Fruit fly (Drosophila melanogaster) whole organism, prepupa: Measurements from ENCODE around the gene CG11586.

Experiments
- CG10631 ChIP-seq: fragments of 200-800 bp; sonication (Bioruptor generic); optimal IDR thresholded peaks from 2 replicates; lab custom pipeline; 2016; ENCODE audit warnings: missing biosample characterization, missing genetic modification characterization
- CG10669 ChIP-seq: fragments of 200-800 bp; sonication (Bioruptor generic); optimal IDR thresholded peaks from 3 replicates; lab custom pipeline; 2018; ENCODE audit warnings: missing biosample characterization, mild to moderate bottlenecking, missing genetic modification characterization, moderate library complexity
- CG11294 ChIP-seq: fragments of 200-800 bp; sonication (Bioruptor generic); IDR thresholded peaks from 2 replicates; pipeline ENCODE4 v1.3.6; 2022; ENCODE audit warnings: missing biosample characterization, missing genetic modification characterization
- CG11762 ChIP-seq: fragments of 200-800 bp; sonication (Bioruptor generic); optimal IDR thresholded peaks from 3 replicates; lab custom pipeline; 2016; ENCODE audit warnings: missing biosample characterization, missing genetic modification characterization; ENCODE audit not compliant: insufficient read depth
- CG11902 ChIP-seq: fragments of 200-800 bp; sonication (Bioruptor generic); optimal IDR thresholded peaks from 3 replicates; lab custom pipeline; 2016; ENCODE audit warnings: missing biosample characterization, missing genetic modification characterization
- CG16779 ChIP-seq: fragments of 200-800 bp; sonication (Bioruptor generic); optimal IDR thresholded peaks from 3 replicates; lab custom pipeline; 2017; ENCODE audit warnings: missing biosample characterization, mild to moderate bottlenecking, missing genetic modification characterization
- CG3032 ChIP-seq: fragments of 200-800 bp; optimal IDR thresholded peaks from 2 replicates; lab custom pipeline; 2019; ENCODE audit warnings: missing biosample characterization, mild to moderate bottlenecking, missing genetic modification characterization, moderate library complexity
- CG31627 ChIP-seq: fragments of 200-800 bp; sonication (Bioruptor generic); optimal IDR thresholded peaks from 3 replicates; lab custom pipeline; 2016; ENCODE audit warnings: missing biosample characterization, missing genetic modification characterization
- CG34406 ChIP-seq: fragments of 200-800 bp; sonication (Bioruptor generic); optimal IDR thresholded peaks from 3 replicates; lab custom pipeline; 2016; ENCODE audit warnings: missing biosample characterization, missing genetic modification characterization
- CG3919 ChIP-seq: fragments of 200-800 bp; sonication (Bioruptor generic); optimal IDR thresholded peaks from 3 replicates; lab custom pipeline; 2016; ENCODE audit warnings: missing biosample characterization, missing genetic modification characterization
- CG6163 ChIP-seq: fragments of 200-800 bp; sonication (Bioruptor generic); IDR thresholded peaks from 3 replicates; pipeline ENCODE4 v1.3.6; 2022; ENCODE audit warnings: missing biosample characterization, missing genetic modification characterization
- CG6276 ChIP-seq: fragments of 200-800 bp; sonication (Bioruptor generic); optimal IDR thresholded peaks from 2 replicates; lab custom pipeline; 2017; ENCODE audit warnings: missing biosample characterization, mild to moderate bottlenecking, missing genetic modification characterization
- CG6792 ChIP-seq: fragments of 200-800 bp; sonication (Bioruptor generic); optimal IDR thresholded peaks from 3 replicates; lab custom pipeline; 2016; ENCODE audit warnings: missing biosample characterization, missing genetic modification characterization
- CG6808 ChIP-seq: fragments of 200-800 bp; sonication (Bioruptor generic); optimal IDR thresholded peaks from 3 replicates; lab custom pipeline; 2017; ENCODE audit warnings: missing biosample characterization, missing genetic modification characterization, mild to moderate bottlenecking, moderate library complexity, missing genetic modification reagents
- CG6854 ChIP-seq: fragments of 200-800 bp; sonication (Bioruptor generic); optimal IDR thresholded peaks from 2 replicates; lab custom pipeline; 2017; ENCODE audit warnings: missing biosample characterization, mild to moderate bottlenecking, missing genetic modification characterization
- CG7368 ChIP-seq: fragments of 200-800 bp; sonication (Bioruptor generic); optimal IDR thresholded peaks from 3 replicates; lab custom pipeline; 2016; ENCODE audit warnings: missing biosample characterization, missing genetic modification characterization
- CG8319 ChIP-seq: fragments of 200-800 bp; sonication (Bioruptor generic); optimal IDR thresholded peaks from 3 replicates; lab custom pipeline; 2016; ENCODE audit warnings: missing biosample characterization, missing genetic modification characterization
- CG8632 ChIP-seq: fragments of 200-800 bp; sonication (Bioruptor generic); optimal IDR thresholded peaks from 3 replicates; lab custom pipeline; 2016; ENCODE audit warnings: missing biosample characterization, missing genetic modification characterization
- Eip75B ChIP-seq: fragments of 200-800 bp; sonication (Bioruptor generic); optimal IDR thresholded peaks from 3 replicates; lab custom pipeline; 2016; ENCODE audit warnings: missing biosample characterization, missing genetic modification characterization
- Eip78C ChIP-seq: fragments of 200-800 bp; sonication (Bioruptor generic); peaks from one replicate; lab custom pipeline; 2016; ENCODE audit warnings: missing biosample characterization, missing genetic modification characterization
- Eip93F ChIP-seq: fragments of 200-800 bp; sonication (Bioruptor generic); optimal IDR thresholded peaks from 2 replicates; lab custom pipeline; 2016; ENCODE audit warnings: missing biosample characterization, mild to moderate bottlenecking, missing genetic modification characterization
- Ets21C ChIP-seq: fragments of 200-800 bp; sonication (Bioruptor generic); optimal IDR thresholded peaks from 3 replicates; lab custom pipeline; 2016; ENCODE audit warnings: missing biosample characterization, missing genetic modification characterization
- Ets96B ChIP-seq: fragments of 200-800 bp; optimal IDR thresholded peaks from 2 replicates; lab custom pipeline; 2019; ENCODE audit warnings: missing biosample characterization, mild to moderate bottlenecking, missing genetic modification characterization, moderate library complexity
- Gug ChIP-seq: fragments of 200-800 bp; sonication (Bioruptor generic); IDR thresholded peaks from 2 replicates; pipeline ENCODE4 v1.3.6; 2022; ENCODE audit warnings: missing biosample characterization, missing genetic modification characterization
- Hr38 ChIP-seq: sonication (Bioruptor generic); optimal IDR thresholded peaks from 2 replicates; lab custom pipeline; 2016; ENCODE audit warnings: missing biosample characterization, missing genetic modification characterization
- Hr39 ChIP-seq: fragments of 200-800 bp; sonication (Bioruptor generic); optimal IDR thresholded peaks from 2 replicates; lab custom pipeline; 2016; ENCODE audit warnings: missing biosample characterization, missing genetic modification characterization
- Hr4 ChIP-seq: fragments of 200-800 bp; sonication (Bioruptor generic); optimal IDR thresholded peaks from 3 replicates; lab custom pipeline; 2016; ENCODE audit warnings: missing biosample characterization, missing genetic modification characterization
- Lpt ChIP-seq: fragments of 200-800 bp; sonication (Bioruptor generic); optimal IDR thresholded peaks from 3 replicates; lab custom pipeline; 2016; ENCODE audit warnings: missing biosample characterization, missing genetic modification characterization
- Met ChIP-seq: fragments of 200-800 bp; sonication (Bioruptor generic); optimal IDR thresholded peaks from 3 replicates; lab custom pipeline; 2016; ENCODE audit warnings: missing biosample characterization, missing genetic modification characterization
- OdsH ChIP-seq: fragments of 200-800 bp; sonication (Bioruptor generic); optimal IDR thresholded peaks from 3 replicates; lab custom pipeline; 2016; ENCODE audit warnings: missing biosample characterization, missing genetic modification characterization
- Smox ChIP-seq: fragments of 200-800 bp; sonication (Bioruptor generic); optimal IDR thresholded peaks from 3 replicates; lab custom pipeline; 2016; ENCODE audit warnings: missing biosample characterization, missing genetic modification characterization
- Sox15 ChIP-seq: fragments of 200-800 bp; sonication (Bioruptor generic); optimal IDR thresholded peaks from 3 replicates; lab custom pipeline; 2016; ENCODE audit warnings: missing biosample characterization, missing genetic modification characterization
- achi ChIP-seq: fragments of 200-800 bp; sonication (Bioruptor generic); optimal IDR thresholded peaks from 3 replicates; lab custom pipeline; 2016; ENCODE audit warnings: missing biosample characterization, missing genetic modification characterization
- acj6 ChIP-seq: fragments of 200-800 bp; sonication (Bioruptor generic); optimal IDR thresholded peaks from 3 replicates; lab custom pipeline; 2016; ENCODE audit warnings: missing biosample characterization, missing genetic modification characterization
- eg ChIP-seq: fragments of 200-800 bp; sonication (Bioruptor generic); IDR thresholded peaks from 3 replicates; pipeline ENCODE4 v1.3.6; 2022; ENCODE audit warnings: missing biosample characterization, missing genetic modification characterization
- esn ChIP-seq: fragments of 200-800 bp; sonication (Bioruptor generic); optimal IDR thresholded peaks from 2 replicates; lab custom pipeline; 2016; ENCODE audit warnings: missing biosample characterization, mild to moderate bottlenecking, missing genetic modification characterization, moderate library complexity
- fd59A ChIP-seq: fragments of 200-800 bp; sonication (Bioruptor generic); optimal IDR thresholded peaks from 2 replicates; lab custom pipeline; 2017; ENCODE audit warnings: missing biosample characterization, mild to moderate bottlenecking, missing genetic modification characterization, missing genetic modification reagents
- fkh ChIP-seq: fragments of 200-800 bp; sonication (Bioruptor generic); optimal IDR thresholded peaks from 3 replicates; lab custom pipeline; 2017; ENCODE audit warnings: missing biosample characterization, mild to moderate bottlenecking, missing genetic modification characterization, moderate library complexity
- lz ChIP-seq: fragments of 200-800 bp; sonication (Bioruptor generic); optimal IDR thresholded peaks from 3 replicates; lab custom pipeline; 2016; ENCODE audit warnings: missing biosample characterization, missing genetic modification characterization
- net ChIP-seq: fragments of 200-800 bp; sonication (Bioruptor generic); optimal IDR thresholded peaks from 3 replicates; lab custom pipeline; 2016; ENCODE audit warnings: missing biosample characterization, missing genetic modification characterization
- pdm3 ChIP-seq: fragments of 200-800 bp; sonication (Bioruptor generic); optimal IDR thresholded peaks from 3 replicates; lab custom pipeline; 2016; ENCODE audit warnings: missing biosample characterization, missing genetic modification characterization
- salr ChIP-seq, 2 experiments: fragments of 200-800 bp; sonication (Bioruptor generic); optimal IDR thresholded peaks; 3 replicates each; lab custom pipeline; 2016 to 2018; ENCODE audit warnings: missing biosample characterization in 2 of 2, missing genetic modification characterization in 2 of 2, mild to moderate bottlenecking in 1 of 2
- spab ChIP-seq: fragments of 200-800 bp; sonication (Bioruptor generic); optimal IDR thresholded peaks from 2 replicates; lab custom pipeline; 2017; ENCODE audit warnings: missing biosample characterization, mild to moderate bottlenecking, missing genetic modification characterization, missing genetic modification reagents
- ss ChIP-seq, 2 experiments: fragments of 200-800 bp; sonication (Bioruptor generic); optimal IDR thresholded peaks; 2 replicates in 1 of 2; 3 replicates in 1 of 2; lab custom pipeline; 2017 to 2018; ENCODE audit warnings: mild to moderate bottlenecking in 2 of 2, missing biosample characterization in 2 of 2, missing genetic modification characterization in 2 of 2, moderate library complexity in 1 of 2
- svp ChIP-seq: fragments of 200-800 bp; sonication (Bioruptor generic); peaks from one replicate; lab custom pipeline; 2016; ENCODE audit warnings: missing biosample characterization, missing genetic modification characterization
- topi ChIP-seq: fragments of 200-800 bp; sonication (Bioruptor generic); optimal IDR thresholded peaks from 3 replicates; lab custom pipeline; 2016; ENCODE audit warnings: missing biosample characterization, missing genetic modification characterization
- vri ChIP-seq: fragments of 200-800 bp; sonication (Bioruptor generic); optimal IDR thresholded peaks from 3 replicates; lab custom pipeline; 2016; ENCODE audit warnings: missing biosample characterization, mild to moderate bottlenecking, missing genetic modification characterization

CG11586 gene

dm6 chr3L:4242428-4242827, 19.8 kb downstream of the CG11586 start, which contains the start of gene pav (continued):
- TF ChIP-seq fd59A (GFP tag; lab: Kevin White, UChicago): no peak
- TF ChIP-seq Hr4 (GFP tag; lab: Kevin White, UChicago): no peak
- TF ChIP-seq CG3032 (tag; lab: Kevin White, UChicago): peak; percentile 48
- TF ChIP-seq Eip93F (GFP tag; lab: Kevin White, UChicago): no peak
- TF ChIP-seq Eip78C: no peak
- TF ChIP-seq CG3919: no peak
- TF ChIP-seq topi: no peak
- TF ChIP-seq spab (GFP tag; lab: Kevin White, UChicago): no peak
- no peak for TF ChIP-seq CG7368 (GFP tag; lab: Kevin White, UChicago)
- TF ChIP-seq fkh (GFP tag; lab: Kevin White, UChicago): no peak
- no peak for TF ChIP-seq svp (GFP tag; lab: Kevin White, UChicago)
- no peak for TF ChIP-seq CG16779 (tag; lab: Kevin White, UChicago)
- no peak for TF ChIP-seq Lpt
- TF ChIP-seq Ets21C: no peak
- TF ChIP-seq esn (GFP tag; lab: Kevin White, UChicago): peak; percentile 54
- TF ChIP-seq Met (GFP tag; lab: Kevin White, UChicago): no peak

- TF ChIP-seq CG8632 (GFP tag; lab: Kevin White, UChicago): peak; percentile 92
- peak; percentile 91 for TF ChIP-seq CG7368 (GFP tag; lab: Kevin White, UChicago)
- peak; percentile 46 for TF ChIP-seq Hr38 (GFP tag; lab: Kevin White, UChicago)
- TF ChIP-seq CG6808: peak; percentile 95
- TF ChIP-seq Hr4 (GFP tag; lab: Kevin White, UChicago): peak; percentile 98
- TF ChIP-seq CG11902 (GFP tag; lab: Kevin White, UChicago): peak; percentile 88
- peak; percentile 95 for TF ChIP-seq CG3919
- TF ChIP-seq CG6792: peak; percentile 89
- TF ChIP-seq Smox (GFP tag; lab: Kevin White, UChicago): peak; percentile 89
- peak; percentile 96 for TF ChIP-seq net (GFP tag; lab: Kevin White, UChicago)
- TF ChIP-seq CG6276: peak; percentile 97
- peak; percentile 95 for TF ChIP-seq Eip75B (GFP tag; lab: Kevin White, UChicago)
- TF ChIP-seq vri (GFP tag; lab: Kevin White, UChicago): peak; percentile 95
- peak; percentile 90 for TF ChIP-seq CG11762 (GFP tag; lab: Kevin White, UChicago)
- TF ChIP-seq CG34406: peak; percentile 93
- TF ChIP-seq Lpt: peak; percentile 93
- peak; percentile 94 for TF ChIP-seq eg (GFP tag; lab: Robert Waterston, UW)
- TF ChIP-seq CG10669: peak; percentile 91
- peak; percentile 99 for TF ChIP-seq svp (GFP tag; lab: Kevin White, UChicago)
- peak; percentile 95 for TF ChIP-seq OdsH
- peak; percentile 92 for TF ChIP-seq CG16779 (tag; lab: Kevin White, UChicago)
- TF ChIP-seq fkh (GFP tag; lab: Kevin White, UChicago): peak; percentile 50
- peak; percentile 94 for TF ChIP-seq lz
- TF ChIP-seq CG11294: peak; percentile 87
- TF ChIP-seq ss (GFP tag; optimal IDR thresholded peaks at IDR 0.05; lab: Kevin White, UChicago): peak; percentile 94 to 95
- peak; percentile 100 for TF ChIP-seq Eip78C
- TF ChIP-seq topi: peak; percentile 94
- TF ChIP-seq CG6854: peak; percentile 91
- peak; percentile 96 for TF ChIP-seq pdm3 (GFP tag; lab: Kevin White, UChicago)
- peak; percentile 92 for TF ChIP-seq CG10631 (GFP tag; lab: Kevin White, UChicago)
- peak; percentile 89 for TF ChIP-seq Ets21C
- TF ChIP-seq Sox15: peak; percentile 92
- peak; percentile 94 for TF ChIP-seq acj6 (GFP tag; lab: Kevin White, UChicago)
- peak; percentile 86 for TF ChIP-seq CG8319 (GFP tag; lab: Kevin White, UChicago)
- peak; percentile 86 for TF ChIP-seq Ets96B (tag; lab: Kevin White, UChicago)
- TF ChIP-seq salr (GFP tag; optimal IDR thresholded peaks at IDR 0.05; lab: Kevin White, UChicago): peak; percentile 89 to 97
- TF ChIP-seq CG6163 (GFP tag; lab: Robert Waterston, UW): peak; percentile 95
- no peak for TF ChIP-seq Met (GFP tag; lab: Kevin White, UChicago)
- TF ChIP-seq CG31627 (GFP tag; lab: Kevin White, UChicago): peak; percentile 94
- TF ChIP-seq Hr39 (GFP tag; lab: Kevin White, UChicago): peak; percentile 95
- TF ChIP-seq achi (GFP tag; lab: Kevin White, UChicago): peak; percentile 93
- peak; percentile 92 for TF ChIP-seq Gug
Observed at dm6 chr3L:4239442-4240322, 22.6 kb downstream of the CG11586 start, which contains the start of gene Sqor. TSS of gene Sqor (plus strand) at chr3L:4240173.
